Comparison of ENCODE assay signal across 4 fruit fly cellular contexts in the genomic region with DNA sequence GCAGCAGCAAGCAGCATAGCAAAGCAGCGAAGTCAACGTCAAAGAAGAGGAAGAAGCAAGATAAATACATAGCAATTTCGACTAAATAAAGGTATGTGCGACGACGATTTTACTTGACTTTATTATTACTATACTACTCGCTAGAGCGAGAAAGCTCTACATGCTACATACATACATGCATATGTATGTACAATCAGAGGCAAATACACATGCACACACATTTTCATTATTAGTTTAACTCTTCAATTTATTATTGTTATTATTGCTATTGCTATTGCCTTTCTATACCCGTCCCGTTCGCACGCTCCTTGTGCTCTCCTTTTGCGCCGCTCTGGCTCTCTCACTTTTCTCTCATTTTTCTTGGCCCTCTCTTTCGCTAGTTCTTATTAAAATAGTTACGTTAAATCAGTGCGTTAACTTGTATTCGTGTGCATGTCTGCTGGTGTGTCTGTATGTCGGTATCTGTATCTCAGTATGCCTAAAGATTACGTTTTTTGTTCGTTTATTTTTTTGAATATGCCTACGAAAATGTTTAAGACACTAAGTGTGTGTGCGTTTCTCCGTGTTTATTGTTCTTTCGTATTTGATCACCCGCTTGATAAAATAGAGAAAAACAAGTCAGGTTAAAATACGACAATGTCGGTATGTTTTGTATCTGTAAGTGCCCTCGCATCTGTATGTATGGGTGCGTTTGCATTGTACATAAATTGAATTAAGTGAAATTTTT.
A peak's percentile ranks its signal among the peaks of the same experiment; 100 is the strongest.
TF ChIP-seq lines count a peak whose summit lies in the region.

No protein-coding gene starts in this region.

- no peak for TF ChIP-seq CTCF in whole organism, embryonic (GFP tag; optimal IDR thresholded peaks at IDR 0.05; lab: Kevin White, UChicago)

TF ChIP-seq in whole organism, adult, 20 proteins besides CTCF, POLR2A, EP300 and RAD21:
- peak; percentile 41 for TF ChIP-seq CG12768 (GFP tag; optimal IDR thresholded peaks at IDR 0.05; lab: Kevin White, UChicago)
- no peak for TF ChIP-seq toe (GFP tag; optimal IDR thresholded peaks at IDR 0.05; lab: Kevin White, UChicago)
- no peak for TF ChIP-seq CG7101 (tag; optimal IDR thresholded peaks at IDR 0.05; lab: Kevin White, UChicago)
- peak; percentile 77 for TF ChIP-seq cic (GFP tag; optimal IDR thresholded peaks at IDR 0.05; lab: Kevin White, UChicago)
- peak; percentile 25 for TF ChIP-seq Mnt (GFP tag; optimal IDR thresholded peaks at IDR 0.05; lab: Kevin White, UChicago)
- TF ChIP-seq kay (GFP tag; lab: Kevin White, UChicago; ENCODE audit: borderline replicate concordance) = peak; percentile 87

TF ChIP-seq in whole organism, embryonic, 481 proteins besides CTCF, POLR2A, EP300 and RAD21 (continues in another document):
- TF ChIP-seq run (tag; optimal IDR thresholded peaks at IDR 0.05; lab: Kevin White, UChicago) (no peak), CG4424 (GFP tag; optimal IDR thresholded peaks at IDR 0.05; lab: Kevin White, UChicago) (no peak), CG34376 (GFP tag; optimal IDR thresholded peaks at IDR 0.05; lab: Kevin White, UChicago) (peak; percentile 62), BtbVII (GFP tag; optimal IDR thresholded peaks at IDR 0.05; lab: Kevin White, UChicago) (peak; percentile 24), CG10543 (GFP tag; optimal IDR thresholded peaks at IDR 0.05; lab: Kevin White, UChicago) (peak; percentile 22), CG7372 (GFP tag; IDR thresholded peaks at IDR 0.05; lab: Robert Waterston, UW) (no peak), CG11504 (tag; optimal IDR thresholded peaks at IDR 0.05; lab: Kevin White, UChicago) (no peak), ftz-f1 (GFP tag; optimal IDR thresholded peaks at IDR 0.05; lab: Kevin White, UChicago) (no peak), tll (GFP tag; optimal IDR thresholded peaks at IDR 0.05; lab: Kevin White, UChicago) (peak in 1 of 2 experiments; percentile 24), CG6254 (GFP tag; optimal IDR thresholded peaks at IDR 0.05; lab: Kevin White, UChicago) (no peak), dan (GFP tag; IDR thresholded peaks at IDR 0.05; lab: Robert Waterston, UW) (no peak), salm (tag; optimal IDR thresholded peaks at IDR 0.05; lab: Kevin White, UChicago) (peak; percentile 20), CG32772 (GFP tag; IDR thresholded peaks at IDR 0.05; lab: Robert Waterston, UW) (no peak), CG11695 (GFP tag; IDR thresholded peaks at IDR 0.05; lab: Robert Waterston, UW) (no peak), zfh2 (GFP tag; optimal IDR thresholded peaks at IDR 0.05; lab: Kevin White, UChicago) (no peak), grn (GFP tag; optimal IDR thresholded peaks at IDR 0.05; lab: Kevin White, UChicago) (peak; percentile 81), Trl (optimal IDR thresholded peaks at IDR 0.05; lab: Kevin White, UChicago) (peak; percentile 79 to 93), Trl (GFP tag; optimal IDR thresholded peaks at IDR 0.05; lab: Kevin White, UChicago) (no peak), Fer1 (GFP tag; optimal IDR thresholded peaks at IDR 0.05; lab: Kevin White, UChicago) (peak; percentile 6), CG12769 (tag; optimal IDR thresholded peaks at IDR 0.05; lab: Kevin White, UChicago) (peak; percentile 20), exex (tag; optimal IDR thresholded peaks at IDR 0.05; lab: Kevin White, UChicago) (peak; percentile 81), CG2199 (GFP tag; IDR thresholded peaks at IDR 0.05; lab: Robert Waterston, UW) (peak; percentile 45; the same call in 1 of the 3 replicates), gsb-n (tag; optimal IDR thresholded peaks at IDR 0.05; lab: Kevin White, UChicago) (no peak), PHDP (tag; optimal IDR thresholded peaks at IDR 0.05; lab: Kevin White, UChicago) (no peak), sd (tag; optimal IDR thresholded peaks at IDR 0.05; lab: Kevin White, UChicago) (peak; percentile 48), sens (GFP tag; lab: Kevin White, UChicago) (peak; percentile 74)

TF ChIP-seq in whole organism, prepupa, 60 proteins besides CTCF, POLR2A, EP300 and RAD21:
- TF ChIP-seq CG4318 (GFP tag; optimal IDR thresholded peaks at IDR 0.05; lab: Kevin White, UChicago) (no peak), fkh (GFP tag; optimal IDR thresholded peaks at IDR 0.05; lab: Kevin White, UChicago) (peak; percentile 80)

TF ChIP-seq in whole organism, pupa, 21 proteins besides CTCF, POLR2A, EP300 and RAD21:
- TF ChIP-seq rn (GFP tag; IDR thresholded peaks at IDR 0.05; lab: Robert Waterston, UW) = no peak
- TF ChIP-seq Pif1A (GFP tag; optimal IDR thresholded peaks at IDR 0.05; lab: Kevin White, UChicago) = peak; percentile 10
- TF ChIP-seq EcR (GFP tag; optimal IDR thresholded peaks at IDR 0.05; lab: Kevin White, UChicago) = peak; percentile 25
- TF ChIP-seq fd96Ca (GFP tag; IDR thresholded peaks at IDR 0.05; lab: Robert Waterston, UW) = no peak
TF ChIP-seq in whole organism, pupa: peak in this region for 2.
